Fruit fly (Drosophila melanogaster) whole organism, wandering third instar larva: ENCODE measurements around the gene CG17078.
A peak's percentile ranks its signal among the peaks of the same experiment; 100 is the strongest.

Experiments
- Dfd ChIP-seq: fragments of >200 bp; optimal IDR thresholded peaks from 2 replicates; lab custom pipeline; 2017; ENCODE audit warnings: missing biosample characterization, missing genetic modification characterization
- Hnf4 ChIP-seq: fragments of 200-800 bp; sonication (Bioruptor generic); optimal IDR thresholded peaks from 2 replicates; lab custom pipeline; 2016; ENCODE audit warnings: missing biosample characterization, mild to moderate bottlenecking, missing genetic modification characterization
- Hr78 ChIP-seq: fragments of >200 bp; optimal IDR thresholded peaks from 2 replicates; lab custom pipeline; 2017; ENCODE audit warnings: missing biosample characterization, missing genetic modification characterization
- Mio ChIP-seq: sonication (Bioruptor generic); optimal IDR thresholded peaks from 2 replicates; lab custom pipeline; 2016; ENCODE audit warnings: missing biosample characterization, missing genetic modification characterization
- N ChIP-seq: fragments of >200 bp; optimal IDR thresholded peaks from 2 replicates; lab custom pipeline; 2018; ENCODE audit warnings: missing biosample characterization, missing external identifiers, missing genetic modification characterization
- Rel ChIP-seq, 2 experiments: fragments of 200-800 bp; sonication (Bioruptor generic) in 1 of 2; optimal IDR thresholded peaks; 2 replicates in 1 of 2; 3 replicates in 1 of 2; lab custom pipeline; 2016 to 2019; ENCODE audit warnings: mild to moderate bottlenecking in 2 of 2, missing biosample characterization in 2 of 2, missing genetic modification characterization in 2 of 2, moderate library complexity in 1 of 2
- Sp1 ChIP-seq: fragments of 200-800 bp; sonication (Bioruptor generic); optimal IDR thresholded peaks from 3 replicates; lab custom pipeline; 2019; ENCODE audit warnings: missing biosample characterization, mild to moderate bottlenecking, missing genetic modification characterization, moderate library complexity
- Vsx2 ChIP-seq: fragments of 200-300, 225-300 bp; sonication (Bioruptor generic); optimal IDR thresholded peaks from 2 replicates; lab custom pipeline; 2018; ENCODE audit warnings: missing biosample characterization, missing genetic modification characterization; ENCODE audit not compliant: partially characterized antibody
- br ChIP-seq: fragments of 200-800 bp; sonication (Bioruptor generic); optimal IDR thresholded peaks from 2 replicates; lab custom pipeline; 2016; ENCODE audit warnings: missing biosample characterization, missing genetic modification characterization
- sage ChIP-seq: fragments of 200-800 bp; sonication (Bioruptor generic); optimal IDR thresholded peaks from 2 replicates; lab custom pipeline; 2016; ENCODE audit warnings: missing biosample characterization, mild to moderate bottlenecking, missing genetic modification characterization
- tai ChIP-seq: sonication (Bioruptor generic); optimal IDR thresholded peaks from 2 replicates; lab custom pipeline; 2016; ENCODE audit warnings: missing biosample characterization, missing genetic modification characterization

CG17078 gene

DNA sequence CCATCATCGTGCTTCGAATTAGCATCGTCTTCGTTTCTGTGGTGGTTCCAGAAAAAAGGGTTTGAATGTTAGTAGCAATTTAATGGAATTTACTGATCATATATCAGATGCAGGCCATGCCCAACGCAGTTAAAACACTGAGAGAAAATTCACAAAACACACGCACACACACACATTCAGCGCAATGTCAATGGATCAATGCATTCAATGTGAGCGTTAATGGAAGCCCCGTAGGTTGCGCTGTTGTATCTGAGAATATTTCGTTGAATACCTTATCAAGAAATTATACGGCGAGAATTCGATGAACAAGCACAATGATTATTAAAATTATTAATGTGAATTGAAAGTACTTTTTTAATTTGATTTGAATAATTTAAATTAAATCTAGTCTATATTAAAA is 49.8 kb downstream of the CG17078 start:
- TF ChIP-seq Vsx2 (GFP tag; lab: Kevin White, UChicago) (no peak), Rel (GFP tag; optimal IDR thresholded peaks at IDR 0.05; lab: Kevin White, UChicago) (no peak), Rel (tag; optimal IDR thresholded peaks at IDR 0.05; lab: Kevin White, UChicago) (peak; percentile 76)

DNA sequence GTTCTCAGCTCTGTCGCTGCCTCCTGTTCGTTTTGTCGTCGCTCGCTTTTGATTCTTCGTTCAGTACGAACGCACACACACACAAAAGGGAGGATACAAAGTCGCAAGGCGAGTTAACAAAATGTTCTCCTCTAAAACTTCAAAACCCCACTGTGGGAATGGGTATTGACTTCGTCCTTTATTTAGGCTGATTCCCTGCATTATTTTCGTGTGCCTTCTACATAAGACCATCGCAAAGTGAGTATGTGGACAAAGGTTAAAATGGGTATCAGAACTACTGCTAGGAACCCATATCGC is 52.7 kb downstream of the CG17078 start:
- no peak for TF ChIP-seq N (GFP tag; lab: Kevin White, UChicago)
- TF ChIP-seq Dfd (GFP tag; lab: Kevin White, UChicago), result no peak
- no peak for TF ChIP-seq Sp1
- TF ChIP-seq Mio (GFP tag; lab: Kevin White, UChicago), result no peak
- no peak for TF ChIP-seq tai (GFP tag; lab: Kevin White, UChicago)
- TF ChIP-seq sage (GFP tag; lab: Kevin White, UChicago), result no peak
- TF ChIP-seq Hnf4 (GFP tag; lab: Kevin White, UChicago), result no peak
- TF ChIP-seq br, result no peak
- no peak for TF ChIP-seq Hr78 (GFP tag; lab: Kevin White, UChicago)
